Worm (Caenorhabditis elegans) whole organism, midembryonic: ENCODE measurements around the gene C11G10.1.

Experiments used
- T22C8.4 ChIP-seq: fragments of 200-800 bp; sonication (Bioruptor generic); IDR thresholded peaks from 2 replicates; pipeline ENCODE4 v1.3.6; 2022; ENCODE audit warnings: missing genetic modification characterization, missing compliant biosample characterization
- cog-1 ChIP-seq: sonication (generic microtip); optimal IDR thresholded peaks from 2 replicates; lab custom pipeline; 2016; ENCODE audit warnings: missing genetic modification characterization, missing compliant biosample characterization
- flt-1 ChIP-seq: fragments of 200-800 bp; sonication (Bioruptor generic); IDR thresholded peaks from 2 replicates; pipeline ENCODE4 v1.3.6; 2022; ENCODE audit warnings: missing genetic modification characterization, missing compliant biosample characterization
- klf-2 ChIP-seq: fragments of 200-800 bp; sonication (Bioruptor generic); conservative IDR thresholded peaks from 2 replicates; pipeline ENCODE4 v1.3.6; 2022; ENCODE audit warnings: missing genetic modification reagents, missing genetic modification characterization, missing compliant biosample characterization
- med-1 ChIP-seq: sonication (generic microtip); optimal IDR thresholded peaks from 2 replicates; lab custom pipeline; 2017; ENCODE audit warnings: missing genetic modification characterization, mild to moderate bottlenecking, missing compliant biosample characterization, antibody characterized with exemption, missing genetic modification reagents; ENCODE audit not compliant: insufficient read depth
- ref-1 ChIP-seq: fragments of 200-800 bp; sonication (Bioruptor generic); conservative IDR thresholded peaks from 2 replicates; pipeline ENCODE4 v1.3.6; 2022; ENCODE audit warnings: missing genetic modification reagents, missing genetic modification characterization, missing compliant biosample characterization
- tab-1 ChIP-seq: fragments of 200-800 bp; sonication (Bioruptor generic); IDR thresholded peaks from 2 replicates; pipeline ENCODE4 v1.3.6; 2022; ENCODE audit warnings: missing genetic modification characterization, missing compliant biosample characterization
- ztf-23 ChIP-seq: fragments of 200-800 bp; sonication (Bioruptor generic); IDR thresholded peaks from 2 replicates; pipeline ENCODE4 v1.3.6; 2022; ENCODE audit warnings: missing genetic modification reagents, missing genetic modification characterization, missing compliant biosample characterization
- ztf-29 ChIP-seq: fragments of 200-800 bp; sonication (Bioruptor generic); IDR thresholded peaks from 2 replicates; pipeline ENCODE4 v1.3.6; 2022; ENCODE audit warnings: missing genetic modification reagents, missing genetic modification characterization, missing compliant biosample characterization

Gene C11G10.1

ce11 chrX:15188510-15188909 lies 30.0 kb upstream of the C11G10.1 start:
- TF ChIP-seq tab-1 (GFP tag; lab: Robert Waterston, UW), result no peak
- TF ChIP-seq klf-2, result no peak
- TF ChIP-seq ztf-29 (GFP tag; lab: Robert Waterston, UW), result no peak
- TF ChIP-seq med-1 (GFP tag; lab: Kevin White, UChicago), result no peak
- TF ChIP-seq ztf-23 (GFP tag; lab: Robert Waterston, UW), result no peak
- TF ChIP-seq flt-1 (GFP tag; lab: Robert Waterston, UW), result no peak
- TF ChIP-seq cog-1 (tag; lab: Kevin White, UChicago), result no peak
- TF ChIP-seq ref-1 (GFP tag; lab: Robert Waterston, UW), result no peak
- TF ChIP-seq T22C8.4 (GFP tag; lab: Robert Waterston, UW), result no peak

- TF ChIP-seq ref-1 (GFP tag; lab: Robert Waterston, UW) (no peak), tab-1 (GFP tag; lab: Robert Waterston, UW) (no peak), ztf-23 (GFP tag; lab: Robert Waterston, UW) (peak; percentile 74), ztf-29 (GFP tag; lab: Robert Waterston, UW) (no peak), flt-1 (GFP tag; lab: Robert Waterston, UW) (peak; percentile 84), T22C8.4 (GFP tag; lab: Robert Waterston, UW) (no peak), klf-2 (0 out of 2 replicates have a peak, but pooled peaks have one; percentile 4), cog-1 (tag; lab: Kevin White, UChicago) (peak; percentile 45), med-1 (GFP tag; lab: Kevin White, UChicago) (no peak)
Observed at ce11 chrX:15181454-15181853, 22.9 kb upstream of the C11G10.1 start, which contains the start of gene pkhm-2. Gene pkhm-2, minus strand, starts transcription at chrX:15181465.

ce11 chrX:15176431-15176911 lies 17.9 kb upstream of the C11G10.1 start, which contains the start of gene col-41:
Gene col-41, minus strand, starts transcription at chrX:15176481.
- no peak for TF ChIP-seq ref-1 (GFP tag; lab: Robert Waterston, UW)
- TF ChIP-seq cog-1 (tag; lab: Kevin White, UChicago), result no peak
- no peak for TF ChIP-seq flt-1 (GFP tag; lab: Robert Waterston, UW)
- TF ChIP-seq med-1 (GFP tag; lab: Kevin White, UChicago), result no peak
- TF ChIP-seq klf-2, result no peak

DNA sequence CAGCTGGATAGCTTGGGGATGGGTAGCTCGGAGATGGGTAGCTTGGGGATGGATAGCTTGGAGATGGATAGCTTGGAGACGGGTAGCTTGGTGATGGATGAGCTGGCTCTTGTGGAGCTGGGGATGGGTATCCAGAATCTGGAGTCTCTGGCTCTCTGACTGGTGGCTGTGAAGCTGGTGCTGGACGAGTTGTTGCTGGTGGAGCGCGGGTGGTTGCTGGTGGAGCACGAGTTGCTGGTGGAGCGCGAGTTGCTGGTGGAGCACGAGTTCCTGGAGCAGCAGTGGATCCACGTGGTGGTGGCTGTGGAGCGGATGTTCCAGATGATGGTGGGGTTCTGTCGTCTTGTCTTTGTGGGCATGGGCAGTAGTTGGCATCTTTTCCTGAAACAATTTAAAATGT lies 16.7 kb upstream of the C11G10.1 start:
- TF ChIP-seq T22C8.4 (GFP tag; lab: Robert Waterston, UW), result no peak
- TF ChIP-seq klf-2, result no peak
- TF ChIP-seq tab-1 (GFP tag; lab: Robert Waterston, UW), result no peak
- no peak for TF ChIP-seq ref-1 (GFP tag; lab: Robert Waterston, UW)
- TF ChIP-seq ztf-29 (GFP tag; lab: Robert Waterston, UW), result no peak
- no peak for TF ChIP-seq flt-1 (GFP tag; lab: Robert Waterston, UW)
- TF ChIP-seq med-1 (GFP tag; lab: Kevin White, UChicago), result no peak
- no peak for TF ChIP-seq cog-1 (tag; lab: Kevin White, UChicago)
- TF ChIP-seq ztf-23 (GFP tag; lab: Robert Waterston, UW), result no peak

ce11 chrX:15173303-15173904 lies 14.9 kb upstream of the C11G10.1 start, which contains the start of gene ucr-2.2:
Gene ucr-2.2, plus strand, starts transcription at chrX:15173904.
- TF ChIP-seq cog-1 (tag; lab: Kevin White, UChicago) (peak; percentile 57), tab-1 (GFP tag; lab: Robert Waterston, UW) (no peak), ref-1 (GFP tag; lab: Robert Waterston, UW) (no peak), flt-1 (GFP tag; lab: Robert Waterston, UW) (0 out of 2 replicates have a peak, but pooled peaks have one; percentile 51), ztf-29 (GFP tag; lab: Robert Waterston, UW) (no peak)

ce11 chrX:15170958-15171357 lies 12.4 kb upstream of the C11G10.1 start:
- no peak for TF ChIP-seq med-1 (GFP tag; lab: Kevin White, UChicago)
- TF ChIP-seq tab-1 (GFP tag; lab: Robert Waterston, UW), result no peak

DNA sequence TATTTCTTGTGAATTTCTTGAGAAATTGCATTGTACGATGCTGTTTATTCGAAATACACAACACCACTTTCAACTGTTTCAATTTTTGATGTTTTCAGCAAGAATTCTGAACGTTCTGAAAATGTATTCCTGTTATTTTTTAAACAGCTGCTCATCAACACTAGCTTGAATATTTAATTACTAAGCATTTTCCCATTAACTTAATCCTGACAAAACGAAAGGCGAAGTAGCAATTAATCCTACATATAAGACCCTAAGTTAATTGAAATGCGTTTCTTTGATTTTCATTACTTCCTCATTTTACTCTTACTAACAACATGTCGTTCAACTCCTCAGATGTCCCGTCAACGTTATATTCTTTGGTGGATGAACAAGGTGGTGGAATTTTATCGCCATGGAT lies 9.9 kb upstream of the C11G10.1 start, which contains the start of gene ocr-3:
Gene ocr-3 (plus strand): TSS at position 301 of the 400 bp plus-strand sequence.
- TF ChIP-seq tab-1 (GFP tag; lab: Robert Waterston, UW) (no peak), med-1 (GFP tag; lab: Kevin White, UChicago) (no peak), ztf-29 (GFP tag; lab: Robert Waterston, UW) (no peak), ref-1 (GFP tag; lab: Robert Waterston, UW) (no peak), T22C8.4 (GFP tag; lab: Robert Waterston, UW) (no peak), ztf-23 (GFP tag; lab: Robert Waterston, UW) (no peak), flt-1 (GFP tag; lab: Robert Waterston, UW) (no peak), klf-2 (no peak), cog-1 (tag; lab: Kevin White, UChicago) (no peak)

ce11 chrX:15167692-15168091 lies 9.1 kb upstream of the C11G10.1 start:
- TF ChIP-seq ref-1 (GFP tag; lab: Robert Waterston, UW) (no peak), cog-1 (tag; lab: Kevin White, UChicago) (no peak), T22C8.4 (GFP tag; lab: Robert Waterston, UW) (no peak), ztf-23 (GFP tag; lab: Robert Waterston, UW) (no peak), tab-1 (GFP tag; lab: Robert Waterston, UW) (no peak), ztf-29 (GFP tag; lab: Robert Waterston, UW) (no peak), klf-2 (no peak), med-1 (GFP tag; lab: Kevin White, UChicago) (no peak), flt-1 (GFP tag; lab: Robert Waterston, UW) (no peak)

ce11 chrX:15166122-15166521 lies 7.6 kb upstream of the C11G10.1 start, which contains the start of gene T10B10.8:
Gene T10B10.8, minus strand, starts transcription at chrX:15166222.
- TF ChIP-seq flt-1 (GFP tag; lab: Robert Waterston, UW) (no peak), med-1 (GFP tag; lab: Kevin White, UChicago) (no peak), klf-2 (no peak), ztf-23 (GFP tag; lab: Robert Waterston, UW) (no peak), cog-1 (tag; lab: Kevin White, UChicago) (no peak), ztf-29 (GFP tag; lab: Robert Waterston, UW) (no peak), T22C8.4 (GFP tag; lab: Robert Waterston, UW) (no peak), ref-1 (GFP tag; lab: Robert Waterston, UW) (no peak), tab-1 (GFP tag; lab: Robert Waterston, UW) (no peak)
